Worm (Caenorhabditis elegans) whole organism, midembryonic: Measurements from ENCODE around the gene W07G1.7.

Source experiments
- flt-1 ChIP-seq: fragments of 200-800 bp; sonication (Bioruptor generic); IDR thresholded peaks from 2 replicates; pipeline ENCODE4 v1.3.6; 2022; ENCODE audit warnings: missing genetic modification characterization, missing compliant biosample characterization
- klf-2 ChIP-seq: fragments of 200-800 bp; sonication (Bioruptor generic); conservative IDR thresholded peaks from 2 replicates; pipeline ENCODE4 v1.3.6; 2022; ENCODE audit warnings: missing genetic modification reagents, missing genetic modification characterization, missing compliant biosample characterization
- med-1 ChIP-seq: sonication (generic microtip); optimal IDR thresholded peaks from 2 replicates; lab custom pipeline; 2017; ENCODE audit warnings: missing genetic modification characterization, mild to moderate bottlenecking, missing compliant biosample characterization, antibody characterized with exemption, missing genetic modification reagents; ENCODE audit not compliant: insufficient read depth
- ref-1 ChIP-seq: fragments of 200-800 bp; sonication (Bioruptor generic); conservative IDR thresholded peaks from 2 replicates; pipeline ENCODE4 v1.3.6; 2022; ENCODE audit warnings: missing genetic modification reagents, missing genetic modification characterization, missing compliant biosample characterization
- ztf-29 ChIP-seq: fragments of 200-800 bp; sonication (Bioruptor generic); IDR thresholded peaks from 2 replicates; pipeline ENCODE4 v1.3.6; 2022; ENCODE audit warnings: missing genetic modification reagents, missing genetic modification characterization, missing compliant biosample characterization

ce11 chrII:13924909-13925308 is 41.2 kb downstream of the W07G1.7 start, which contains the start of gene mltn-5:
- no peak for TF ChIP-seq ztf-29 (GFP tag; lab: Robert Waterston, UW)
- no peak for TF ChIP-seq flt-1
- TF ChIP-seq ref-1 (GFP tag; lab: Robert Waterston, UW) = no peak
- TF ChIP-seq med-1 = no peak
- no peak for TF ChIP-seq klf-2 (GFP tag; lab: Robert Waterston, UW)
